Worm (Caenorhabditis elegans): ENCODE measurements around the gene tig-2.

ce11 chrV:4758019-4758418, 28.1 kb upstream of the tig-2 start:
- no peak for TF ChIP-seq W03F9.2 (tag; optimal IDR thresholded peaks at IDR 0.05)
- TF ChIP-seq him-1 (tag; optimal IDR thresholded peaks at IDR 0.05), result no peak
